Fruit fly (Drosophila melanogaster) whole organism, embryonic: ENCODE measurements around the gene RpS17.
A peak's percentile ranks its signal among the peaks of the same experiment; 100 is the strongest.

Experiments used
- Aef1 ChIP-seq: fragments of 200-800 bp; sonication (Bioruptor generic); IDR thresholded peaks from 3 replicates; pipeline ENCODE4 v1.3.6; 2022; ENCODE audit warnings: missing biosample characterization, missing genetic modification characterization
- Atf6 ChIP-seq: fragments of 200-800 bp; sonication (Bioruptor generic); IDR thresholded peaks from 2 replicates; pipeline ENCODE4 v1.3.6; 2022; ENCODE audit warnings: missing biosample characterization, missing genetic modification characterization
- CG10366 ChIP-seq: fragments of 200-800 bp; sonication (Bioruptor generic); IDR thresholded peaks from 2 replicates; pipeline ENCODE4 v1.3.6; 2022; ENCODE audit warnings: missing biosample characterization, missing genetic modification characterization
- CG11398 ChIP-seq: fragments of 200-800 bp; sonication (Bioruptor generic); optimal IDR thresholded peaks from 2 replicates; lab custom pipeline; 2016; ENCODE audit warnings: missing biosample characterization, missing genetic modification characterization
- CG12071 ChIP-seq: fragments of 200-800 bp; sonication (Bioruptor generic); optimal IDR thresholded peaks from 3 replicates; lab custom pipeline; 2018; ENCODE audit warnings: missing biosample characterization, mild to moderate bottlenecking, missing genetic modification characterization
- CG12155 ChIP-seq: fragments of 200-800 bp; sonication (Bioruptor generic); optimal IDR thresholded peaks from 3 replicates; lab custom pipeline; 2016; ENCODE audit warnings: missing biosample characterization, missing genetic modification characterization
- CG1529 ChIP-seq: fragments of 200-800 bp; sonication (Bioruptor generic); optimal IDR thresholded peaks from 3 replicates; lab custom pipeline; 2018; ENCODE audit warnings: missing biosample characterization, missing genetic modification characterization
- CG1603 ChIP-seq: fragments of 200-800 bp; sonication (Bioruptor generic); optimal IDR thresholded peaks from 2 replicates; lab custom pipeline; 2019; ENCODE audit warnings: missing biosample characterization, mild to moderate bottlenecking, missing genetic modification characterization, moderate library complexity
- CG17802 ChIP-seq: fragments of 200-800 bp; sonication (Bioruptor generic); optimal IDR thresholded peaks from 2 replicates; lab custom pipeline; 2018; ENCODE audit warnings: missing biosample characterization, mild to moderate bottlenecking, missing genetic modification characterization, moderate library complexity
- CG18764 ChIP-seq: fragments of 200-800 bp; sonication (Bioruptor generic); optimal IDR thresholded peaks from 3 replicates; lab custom pipeline; 2016; ENCODE audit warnings: missing biosample characterization, missing genetic modification characterization
- CG2889 ChIP-seq: fragments of 200-800 bp; sonication (Bioruptor generic); IDR thresholded peaks from 3 replicates; pipeline ENCODE4 v1.3.6; 2022; ENCODE audit warnings: missing biosample characterization, missing genetic modification characterization
- CG31441 ChIP-seq: fragments of 200-800 bp; sonication (Bioruptor generic); IDR thresholded peaks from 2 replicates; pipeline ENCODE4 v1.3.6; 2022; ENCODE audit warnings: missing biosample characterization, missing genetic modification characterization
- CG4730 ChIP-seq: fragments of 200-800 bp; sonication (Bioruptor generic); IDR thresholded peaks from 2 replicates; pipeline ENCODE4 v1.3.6; 2022; ENCODE audit warnings: missing biosample characterization, missing genetic modification characterization
- CG6689 ChIP-seq: fragments of 200-800 bp; sonication (Bioruptor generic); IDR thresholded peaks from 2 replicates; pipeline ENCODE4 v1.3.6; 2022; ENCODE audit warnings: missing biosample characterization, missing genetic modification characterization
- CG6854 ChIP-seq: fragments of 200-800 bp; sonication (Bioruptor generic); optimal IDR thresholded peaks from 3 replicates; lab custom pipeline; 2017; ENCODE audit warnings: missing biosample characterization, mild to moderate bottlenecking, missing genetic modification characterization
- CG7839 ChIP-seq: fragments of 200-800 bp; sonication (Bioruptor generic); optimal IDR thresholded peaks from 3 replicates; lab custom pipeline; 2018; ENCODE audit warnings: missing biosample characterization, mild to moderate bottlenecking, missing genetic modification characterization, moderate library complexity
- CG7987 ChIP-seq: fragments of 200-800 bp; sonication (Bioruptor generic); optimal IDR thresholded peaks from 2 replicates; lab custom pipeline; 2018; ENCODE audit warnings: missing biosample characterization, mild to moderate bottlenecking, missing genetic modification characterization, moderate library complexity
- CG9727 ChIP-seq: fragments of 200-800 bp; sonication (Bioruptor generic); optimal IDR thresholded peaks from 3 replicates; lab custom pipeline; 2017; ENCODE audit warnings: missing biosample characterization, mild to moderate bottlenecking, missing genetic modification characterization
- CTCF ChIP-seq: fragments of 200-800 bp; sonication (Bioruptor generic); optimal IDR thresholded peaks from 2 replicates; lab custom pipeline; 2017; ENCODE audit warnings: missing biosample characterization, mild to moderate bottlenecking, missing genetic modification characterization, moderate library complexity
- Drgx ChIP-seq: fragments of 200-800 bp; sonication (Bioruptor generic); IDR thresholded peaks from 2 replicates; pipeline ENCODE4 v1.3.6; 2022; ENCODE audit warnings: missing biosample characterization, missing genetic modification characterization
- E2f1 ChIP-seq: fragments of 200-800 bp; sonication (Bioruptor generic); IDR thresholded peaks from 2 replicates; pipeline ENCODE4 v1.3.6; 2022; ENCODE audit warnings: missing biosample characterization, missing genetic modification characterization
- Ets65A ChIP-seq: fragments of 200-800 bp; sonication (Bioruptor generic); peaks from one replicate; lab custom pipeline; 2016; ENCODE audit warnings: missing biosample characterization, missing genetic modification characterization
- HLHmδ ChIP-seq: fragments of 200-800 bp; sonication (Bioruptor generic); optimal IDR thresholded peaks from 2 replicates; lab custom pipeline; 2018; ENCODE audit warnings: missing biosample characterization, mild to moderate bottlenecking, missing genetic modification characterization, moderate library complexity
- Hr78 ChIP-seq, 2 experiments: fragments of 200-800 bp in 1 of 2; fragments of >200 bp in 1 of 2; sonication (Bioruptor generic) in 1 of 2; optimal IDR thresholded peaks; 2 replicates each; lab custom pipeline; 2017 to 2019; ENCODE audit warnings: missing biosample characterization in 2 of 2, missing genetic modification characterization in 2 of 2, mild to moderate bottlenecking in 1 of 2, moderate library complexity in 1 of 2
- Mrtf ChIP-seq: fragments of 200-800 bp; sonication (Bioruptor generic); IDR thresholded peaks from 3 replicates; pipeline ENCODE4 v1.3.6; 2022; ENCODE audit warnings: missing biosample characterization, missing genetic modification characterization
- NK7.1 ChIP-seq: fragments of 200-800 bp; sonication (Bioruptor generic); optimal IDR thresholded peaks from 3 replicates; lab custom pipeline; 2016; ENCODE audit warnings: missing biosample characterization, missing genetic modification characterization
- Rfx ChIP-seq: fragments of 200-800 bp; sonication (Bioruptor generic); IDR thresholded peaks from 2 replicates; pipeline ENCODE4 v1.3.6; 2022; ENCODE audit warnings: missing biosample characterization, missing genetic modification characterization
- Ssrp ChIP-seq: fragments of 200-800 bp; sonication (Bioruptor generic); optimal IDR thresholded peaks from 2 replicates; lab custom pipeline; 2018; ENCODE audit warnings: missing biosample characterization, mild to moderate bottlenecking, missing genetic modification characterization, moderate library complexity
- Stat92E ChIP-seq, 3 experiments: fragments of >200 bp in 2 of 3; fragments of 200-800 bp in 1 of 3; sonication (Bioruptor generic) in 1 of 3; optimal IDR thresholded peaks; 2 replicates each; lab custom pipeline; 2017 to 2019; ENCODE audit warnings: missing biosample characterization in 3 of 3, missing genetic modification characterization in 3 of 3, mild to moderate bottlenecking in 1 of 3, moderate library complexity in 1 of 3
- TFAM ChIP-seq: fragments of 200-800 bp; sonication (Bioruptor generic); optimal IDR thresholded peaks from 2 replicates; lab custom pipeline; 2017; ENCODE audit warnings: missing biosample characterization, missing genetic modification characterization, inconsistent platforms
- Xrp1 ChIP-seq: fragments of 200-800 bp; sonication (Bioruptor generic); IDR thresholded peaks from 2 replicates; pipeline ENCODE4 v1.3.6; 2022; ENCODE audit warnings: missing biosample characterization, missing genetic modification characterization
- croc ChIP-seq: fragments of 200-800 bp; sonication (Bioruptor generic); conservative IDR thresholded peaks from 3 replicates; pipeline ENCODE4 v1.3.6; 2022; ENCODE audit warnings: missing biosample characterization, missing genetic modification characterization
- cwo ChIP-seq: fragments of 200-800 bp; sonication (Bioruptor generic); optimal IDR thresholded peaks from 3 replicates; lab custom pipeline; 2017; ENCODE audit warnings: missing biosample characterization, missing genetic modification characterization, mild to moderate bottlenecking, moderate library complexity, missing genetic modification reagents
- fd96Cb ChIP-seq: fragments of 200-800 bp; sonication (Bioruptor generic); optimal IDR thresholded peaks from 2 replicates; lab custom pipeline; 2018; ENCODE audit warnings: missing biosample characterization, mild to moderate bottlenecking, missing genetic modification characterization, moderate library complexity
- grau ChIP-seq: fragments of 200-800 bp; optimal IDR thresholded peaks from 3 replicates; lab custom pipeline; 2019; ENCODE audit warnings: missing biosample characterization, mild to moderate bottlenecking, missing genetic modification characterization, moderate library complexity
- ind ChIP-seq: fragments of 200-800 bp; sonication (Bioruptor generic); optimal IDR thresholded peaks from 3 replicates; lab custom pipeline; 2016; ENCODE audit warnings: missing biosample characterization, missing genetic modification characterization
- ken ChIP-seq: fragments of 200-800 bp; sonication (Bioruptor generic); IDR thresholded peaks from 3 replicates; pipeline ENCODE4 v1.3.6; 2022; ENCODE audit warnings: missing biosample characterization, missing genetic modification characterization
- mirr ChIP-seq: fragments of 200-800 bp; sonication (Bioruptor generic); optimal IDR thresholded peaks from 3 replicates; lab custom pipeline; 2018; ENCODE audit warnings: missing biosample characterization, mild to moderate bottlenecking, missing genetic modification characterization
- mld ChIP-seq: fragments of 200-800 bp; sonication (Bioruptor generic); IDR thresholded peaks from 3 replicates; pipeline ENCODE4 v1.3.6; 2022; ENCODE audit warnings: missing biosample characterization, missing genetic modification characterization; ENCODE audit not compliant: partially characterized antibody
- prd ChIP-seq, 3 experiments: fragments of >200 bp in 2 of 3; fragments of 200-800 bp in 1 of 3; sonication (Bioruptor generic) in 1 of 3; optimal IDR thresholded peaks in 2 of 3; IDR thresholded peaks in 1 of 3; 2 replicates in 2 of 3; 3 replicates in 1 of 3; pipeline versions ENCODE4 v1.3.6 to Lab custom; 2017 to 2022; ENCODE audit warnings: missing biosample characterization in 1 of 3, missing genetic modification characterization in 1 of 3
- psq ChIP-seq: fragments of 200-800 bp; sonication (Bioruptor generic); optimal IDR thresholded peaks from 2 replicates; lab custom pipeline; 2017; ENCODE audit warnings: missing biosample characterization, missing genetic modification characterization
- sd ChIP-seq: fragments of 200-800 bp; sonication (Bioruptor generic); optimal IDR thresholded peaks from 3 replicates; lab custom pipeline; 2018; ENCODE audit warnings: missing biosample characterization, mild to moderate bottlenecking, missing genetic modification characterization, moderate library complexity
- sens ChIP-seq: fragments of 200-800 bp; sonication (Bioruptor generic); peaks from one replicate; lab custom pipeline; 2016; ENCODE audit warnings: missing biosample characterization, missing genetic modification characterization
- sr ChIP-seq: fragments of 200-800 bp; sonication (Bioruptor generic); IDR thresholded peaks from 3 replicates; pipeline ENCODE4 v1.3.6; 2022; ENCODE audit warnings: missing biosample characterization, missing genetic modification characterization
- stwl ChIP-seq: fragments of 200-800 bp; sonication (Bioruptor generic); optimal IDR thresholded peaks from 3 replicates; lab custom pipeline; 2018; ENCODE audit warnings: missing biosample characterization, mild to moderate bottlenecking, missing genetic modification characterization, moderate library complexity
- tup ChIP-seq: fragments of 200-800 bp; sonication (Bioruptor generic); optimal IDR thresholded peaks from 2 replicates; lab custom pipeline; 2016; ENCODE audit warnings: missing biosample characterization, mild to moderate bottlenecking, missing genetic modification characterization, moderate library complexity
- tx ChIP-seq: fragments of 200-800 bp; sonication (Bioruptor generic); optimal IDR thresholded peaks from 2 replicates; lab custom pipeline; 2016; ENCODE audit warnings: missing biosample characterization, missing genetic modification characterization
- usp ChIP-seq: fragments of >200 bp; optimal IDR thresholded peaks from 2 replicates; lab custom pipeline; 2017; ENCODE audit warnings: missing biosample characterization, missing genetic modification characterization
- vnd ChIP-seq: fragments of 200-800 bp; sonication (Bioruptor generic); IDR thresholded peaks from 3 replicates; pipeline ENCODE4 v1.3.6; 2022; ENCODE audit warnings: missing biosample characterization, missing genetic modification characterization; ENCODE audit not compliant: partially characterized antibody
- wdn ChIP-seq: fragments of 200-800 bp; sonication (Bioruptor generic); IDR thresholded peaks from 2 replicates; pipeline ENCODE4 v1.3.6; 2022; ENCODE audit warnings: missing biosample characterization, missing genetic modification characterization

RpS17 gene

DNA sequence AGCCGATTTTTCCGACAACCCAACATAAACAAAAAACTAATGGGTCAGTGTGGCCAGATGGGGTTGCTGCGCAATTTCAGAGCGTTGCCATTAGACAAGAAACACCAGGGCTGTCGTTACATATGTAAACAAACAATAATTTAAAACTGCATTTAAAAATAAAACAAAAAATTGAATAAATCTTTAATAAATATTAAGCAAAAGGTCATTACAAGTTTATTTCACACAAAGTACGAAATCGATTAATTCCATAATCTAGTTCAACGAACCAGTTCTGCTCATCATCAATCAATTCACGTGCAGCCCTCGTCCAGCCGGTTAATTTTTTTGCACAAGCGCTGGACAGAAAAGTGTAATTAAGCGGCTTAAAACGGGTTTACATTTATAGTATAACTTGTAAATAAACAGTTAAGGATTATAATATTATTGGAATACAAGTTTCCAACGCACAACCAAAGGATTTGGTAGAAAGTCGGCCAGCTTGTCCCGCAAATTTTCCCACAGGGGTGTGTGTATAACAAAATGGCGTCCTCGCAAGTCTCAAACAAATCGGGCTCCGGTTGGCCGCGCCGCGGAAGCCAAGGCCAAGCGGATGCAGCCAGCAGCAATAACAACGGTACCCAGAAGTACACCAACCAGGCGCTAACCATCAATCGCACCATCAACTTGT is 18.7 kb downstream of the RpS17 start, which contains the start of the genes CG4022 and Cpsf5 (continued):
- TF ChIP-seq CG1529 (GFP tag; lab: Kevin White, UChicago) (peak; percentile 76), CG11398 (GFP tag; lab: Kevin White, UChicago) (no peak), HLHmδ (GFP tag; lab: Kevin White, UChicago) (no peak), usp (GFP tag; lab: Kevin White, UChicago) (no peak), CG6854 (no peak), ken (peak; percentile 87), Rfx (peak; percentile 88), CG1603 (tag; lab: Kevin White, UChicago) (peak; percentile 64), Ets65A (GFP tag; lab: Kevin White, UChicago) (peak; percentile 90), stwl (peak; percentile 73), fd96Cb (peak; percentile 68), CTCF (GFP tag; lab: Kevin White, UChicago) (no peak), CG10366 (peak; percentile 86), Drgx (peak; percentile 39), wdn (peak; percentile 55; the same call in 1 of the 2 replicates), mld (GFP tag; lab: Robert Waterston, UW) (no peak), Mrtf (GFP tag; lab: Robert Waterston, UW) (peak; percentile 40; the same call in 1 of the 3 replicates), croc (GFP tag; lab: Robert Waterston, UW) (peak; percentile 73), CG12155 (GFP tag; lab: Kevin White, UChicago) (peak; percentile 82), CG7987 (GFP tag; lab: Kevin White, UChicago) (no peak), sens (GFP tag; lab: Kevin White, UChicago) (peak; percentile 92), CG31441 (GFP tag; lab: Robert Waterston, UW) (peak; percentile 79), CG4730 (GFP tag; lab: Robert Waterston, UW) (peak; percentile 62), mirr (GFP tag; lab: Kevin White, UChicago) (peak; percentile 48), prd (optimal IDR thresholded peaks at IDR 0.05; lab: Kevin White, UChicago) (no peak), prd (GFP tag; IDR thresholded peaks at IDR 0.05; lab: Robert Waterston, UW) (peak; percentile 84), psq (GFP tag; lab: Kevin White, UChicago) (no peak), CG7839 (tag; lab: Kevin White, UChicago) (peak; percentile 79), Aef1 (GFP tag; lab: Robert Waterston, UW) (peak; percentile 76), CG2889 (GFP tag; lab: Robert Waterston, UW) (peak; percentile 77), ind (peak; percentile 75), CG9727 (GFP tag; lab: Kevin White, UChicago) (peak; percentile 84), Ssrp (tag; lab: Kevin White, UChicago) (peak; percentile 84), vnd (GFP tag; lab: Robert Waterston, UW) (no peak), E2f1 (GFP tag; lab: Robert Waterston, UW) (peak; percentile 79), sd (tag; lab: Kevin White, UChicago) (peak; percentile 47), CG12071 (peak; percentile 27), grau (tag; lab: Kevin White, UChicago) (peak; percentile 86), TFAM (GFP tag; lab: Kevin White, UChicago) (no peak), CG6689 (GFP tag; lab: Robert Waterston, UW) (peak; percentile 79), sr (GFP tag; lab: Robert Waterston, UW) (0 out of 3 replicates have a peak, but pooled peaks have one; percentile 17), cwo (GFP tag; lab: Kevin White, UChicago) (peak; percentile 58), NK7.1 (GFP tag; lab: Kevin White, UChicago) (no peak), CG18764 (GFP tag; lab: Kevin White, UChicago) (peak; percentile 63), tup (peak; percentile 41), tx (peak; percentile 40), CG17802 (tag; lab: Kevin White, UChicago) (peak; percentile 42), Hr78 (GFP tag; optimal IDR thresholded peaks at IDR 0.05; lab: Kevin White, UChicago) (no peak), Atf6 (GFP tag; lab: Robert Waterston, UW) (peak; percentile 85), Stat92E (GFP tag; optimal IDR thresholded peaks at IDR 0.05; lab: Kevin White, UChicago) (peak in 1 of 3 experiments; percentile 73), Xrp1 (GFP tag; lab: Robert Waterston, UW) (peak; percentile 89)
